Fruit fly (Drosophila melanogaster) whole organism, embryonic: ENCODE measurements around the gene Blm.
A peak's percentile ranks its signal among the peaks of the same experiment; 100 is the strongest.

Experiments used
- Adf1 ChIP-seq: fragments of 200-800 bp; sonication (Bioruptor generic); IDR thresholded peaks from 2 replicates; pipeline ENCODE4 v1.3.6; 2022; ENCODE audit warnings: missing biosample characterization, missing genetic modification characterization
- Aef1 ChIP-seq: fragments of 200-800 bp; sonication (Bioruptor generic); IDR thresholded peaks from 3 replicates; pipeline ENCODE4 v1.3.6; 2022; ENCODE audit warnings: missing biosample characterization, missing genetic modification characterization
- Blimp-1 ChIP-seq: fragments of 200-800 bp; sonication (Bioruptor generic); optimal IDR thresholded peaks from 3 replicates; lab custom pipeline; 2018; ENCODE audit warnings: missing biosample characterization, missing genetic modification characterization, mild to moderate bottlenecking, moderate library complexity, missing genetic modification reagents
- CG11504 ChIP-seq: fragments of 200-800 bp; sonication (Bioruptor generic); optimal IDR thresholded peaks from 3 replicates; lab custom pipeline; 2019; ENCODE audit warnings: missing biosample characterization, mild to moderate bottlenecking, missing genetic modification characterization, moderate library complexity
- CG12155 ChIP-seq: fragments of 200-800 bp; sonication (Bioruptor generic); optimal IDR thresholded peaks from 3 replicates; lab custom pipeline; 2016; ENCODE audit warnings: missing biosample characterization, missing genetic modification characterization
- CG13287 ChIP-seq: fragments of 200-800 bp; sonication (Bioruptor generic); IDR thresholded peaks from 2 replicates; pipeline ENCODE4 v1.3.6; 2022; ENCODE audit warnings: missing biosample characterization, missing genetic modification characterization; ENCODE audit not compliant: partially characterized antibody
- CG14667 ChIP-seq: fragments of 200-800 bp; sonication (Bioruptor generic); IDR thresholded peaks from 2 replicates; pipeline ENCODE4 v1.3.6; 2022; ENCODE audit warnings: missing biosample characterization, missing genetic modification characterization
- CG1603 ChIP-seq: fragments of 200-800 bp; sonication (Bioruptor generic); optimal IDR thresholded peaks from 2 replicates; lab custom pipeline; 2019; ENCODE audit warnings: missing biosample characterization, mild to moderate bottlenecking, missing genetic modification characterization, moderate library complexity
- CG16863 ChIP-seq: fragments of 200-800 bp; sonication (Bioruptor generic); optimal IDR thresholded peaks from 3 replicates; lab custom pipeline; 2016; ENCODE audit warnings: missing biosample characterization, missing genetic modification characterization
- CG17186 ChIP-seq: fragments of 200-800 bp; sonication (Bioruptor generic); optimal IDR thresholded peaks from 3 replicates; lab custom pipeline; 2017; ENCODE audit warnings: missing biosample characterization, missing genetic modification reagents, missing genetic modification characterization
- CG1792 ChIP-seq: fragments of 200-800 bp; sonication (Bioruptor generic); optimal IDR thresholded peaks from 2 replicates; lab custom pipeline; 2016; ENCODE audit warnings: missing biosample characterization, missing genetic modification characterization
- CG30020 ChIP-seq: fragments of 200-800 bp; optimal IDR thresholded peaks from 2 replicates; lab custom pipeline; 2019; ENCODE audit warnings: missing biosample characterization, mild to moderate bottlenecking, missing genetic modification characterization, moderate library complexity
- CG32532 ChIP-seq: fragments of 200-800 bp; sonication (Bioruptor generic); IDR thresholded peaks from 2 replicates; pipeline ENCODE4 v1.3.6; 2022; ENCODE audit warnings: missing biosample characterization, missing genetic modification characterization
- CG32772 ChIP-seq: fragments of 200-800 bp; sonication (Bioruptor generic); IDR thresholded peaks from 2 replicates; pipeline ENCODE4 v1.3.6; 2022; ENCODE audit warnings: missing biosample characterization, missing genetic modification characterization
- CG3281 ChIP-seq: fragments of 200-800 bp; sonication (Bioruptor generic); optimal IDR thresholded peaks from 3 replicates; lab custom pipeline; 2017; ENCODE audit warnings: missing biosample characterization, mild to moderate bottlenecking, missing genetic modification characterization
- CG8089 ChIP-seq: fragments of 200-800 bp; sonication (Bioruptor generic); optimal IDR thresholded peaks from 3 replicates; lab custom pipeline; 2016; ENCODE audit warnings: missing biosample characterization, missing genetic modification characterization
- CG8359 ChIP-seq: fragments of 200-800 bp; sonication (Bioruptor generic); optimal IDR thresholded peaks from 2 replicates; lab custom pipeline; 2017; ENCODE audit warnings: missing biosample characterization, mild to moderate bottlenecking, missing genetic modification characterization, borderline replicate concordance
- CG8478 ChIP-seq: fragments of >200 bp; optimal IDR thresholded peaks from 2 replicates; lab custom pipeline; 2018
- CG9727 ChIP-seq: fragments of 200-800 bp; sonication (Bioruptor generic); optimal IDR thresholded peaks from 3 replicates; lab custom pipeline; 2017; ENCODE audit warnings: missing biosample characterization, mild to moderate bottlenecking, missing genetic modification characterization
- Camta ChIP-seq: fragments of 200-800 bp; sonication (Bioruptor generic); optimal IDR thresholded peaks from 2 replicates; lab custom pipeline; 2016; ENCODE audit warnings: missing biosample characterization, missing genetic modification characterization
- CrebB ChIP-seq: fragments of 200-800 bp; sonication (Bioruptor generic); optimal IDR thresholded peaks from 3 replicates; lab custom pipeline; 2018; ENCODE audit warnings: missing biosample characterization, mild to moderate bottlenecking, missing genetic modification characterization
- D19A ChIP-seq: fragments of 200-800 bp; optimal IDR thresholded peaks from 3 replicates; lab custom pipeline; 2019; ENCODE audit warnings: missing biosample characterization, mild to moderate bottlenecking, missing genetic modification characterization, moderate library complexity
- Dip3 ChIP-seq: fragments of 200-800 bp; sonication (Bioruptor generic); optimal IDR thresholded peaks from 3 replicates; lab custom pipeline; 2016; ENCODE audit warnings: missing biosample characterization, missing genetic modification characterization
- Doc3 ChIP-seq: fragments of 200-800 bp; sonication (Bioruptor generic); IDR thresholded peaks from 3 replicates; pipeline ENCODE4 v1.3.6; 2022; ENCODE audit warnings: missing biosample characterization, missing genetic modification characterization; ENCODE audit not compliant: partially characterized antibody
- Gsc ChIP-seq: fragments of 200-800 bp; sonication (Bioruptor generic); IDR thresholded peaks from 2 replicates; pipeline ENCODE4 v1.3.6; 2022; ENCODE audit warnings: missing biosample characterization, missing genetic modification characterization
- MTF-1 ChIP-seq: fragments of 200-800 bp; sonication (Bioruptor generic); optimal IDR thresholded peaks from 2 replicates; lab custom pipeline; 2018; ENCODE audit warnings: missing biosample characterization, mild to moderate bottlenecking, missing genetic modification characterization, borderline replicate concordance
- Ravus ChIP-seq: fragments of 200-800 bp; sonication (Bioruptor generic); IDR thresholded peaks from 2 replicates; pipeline ENCODE4 v1.3.6; 2022; ENCODE audit warnings: missing biosample characterization, missing genetic modification characterization
- Rfx ChIP-seq: fragments of 200-800 bp; sonication (Bioruptor generic); IDR thresholded peaks from 2 replicates; pipeline ENCODE4 v1.3.6; 2022; ENCODE audit warnings: missing biosample characterization, missing genetic modification characterization
- Stat92E ChIP-seq, 3 experiments: fragments of >200 bp in 2 of 3; fragments of 200-800 bp in 1 of 3; sonication (Bioruptor generic) in 1 of 3; optimal IDR thresholded peaks; 2 replicates each; lab custom pipeline; 2017 to 2019; ENCODE audit warnings: missing biosample characterization in 3 of 3, missing genetic modification characterization in 3 of 3, mild to moderate bottlenecking in 1 of 3, moderate library complexity in 1 of 3
- TFAM ChIP-seq: fragments of 200-800 bp; sonication (Bioruptor generic); optimal IDR thresholded peaks from 2 replicates; lab custom pipeline; 2017; ENCODE audit warnings: missing biosample characterization, missing genetic modification characterization, inconsistent platforms
- Tbp ChIP-seq: fragments of >200 bp; optimal IDR thresholded peaks from 2 replicates; lab custom pipeline; 2018; ENCODE audit warnings: missing biosample characterization, missing genetic modification characterization
- br ChIP-seq: fragments of >200 bp; optimal IDR thresholded peaks from 2 replicates; lab custom pipeline; 2017
- cg ChIP-seq: fragments of 200-800 bp; sonication (Bioruptor generic); optimal IDR thresholded peaks from 3 replicates; lab custom pipeline; 2019; ENCODE audit warnings: missing biosample characterization, mild to moderate bottlenecking, missing genetic modification characterization, moderate library complexity
- chm ChIP-seq: fragments of 200-800 bp; sonication (Bioruptor generic); IDR thresholded peaks from 2 replicates; pipeline ENCODE4 v1.3.6; 2022; ENCODE audit warnings: missing biosample characterization, missing genetic modification characterization
- corto ChIP-seq: fragments of 200-800 bp; sonication (Bioruptor generic); optimal IDR thresholded peaks from 2 replicates; lab custom pipeline; 2016; ENCODE audit warnings: missing biosample characterization, mild to moderate bottlenecking, missing genetic modification characterization, moderate library complexity
- crol ChIP-seq: fragments of 200-800 bp; sonication (Bioruptor generic); IDR thresholded peaks from 2 replicates; pipeline ENCODE4 v1.3.6; 2022; ENCODE audit warnings: missing biosample characterization, missing genetic modification characterization
- dmrt11E ChIP-seq: fragments of 200-800 bp; sonication (Bioruptor generic); optimal IDR thresholded peaks from 3 replicates; lab custom pipeline; 2018; ENCODE audit warnings: missing biosample characterization, mild to moderate bottlenecking, missing genetic modification characterization, moderate library complexity
- dysf ChIP-seq: fragments of 200-800 bp; sonication (Bioruptor generic); IDR thresholded peaks from 3 replicates; pipeline ENCODE4 v1.3.6; 2022; ENCODE audit warnings: missing biosample characterization, missing genetic modification characterization
- exex ChIP-seq: fragments of 200-800 bp; sonication (Bioruptor generic); optimal IDR thresholded peaks from 4 replicates; lab custom pipeline; 2018; ENCODE audit warnings: missing biosample characterization, mild to moderate bottlenecking, missing genetic modification characterization, moderate library complexity
- fru ChIP-seq: fragments of >200 bp; optimal IDR thresholded peaks from 2 replicates; lab custom pipeline; 2017
- ftz-f1 ChIP-seq: fragments of 200-800 bp; sonication (Bioruptor generic); optimal IDR thresholded peaks from 2 replicates; lab custom pipeline; 2016; ENCODE audit warnings: missing biosample characterization, missing genetic modification characterization
- gro ChIP-seq: fragments of 200-800 bp; sonication (Bioruptor generic); optimal IDR thresholded peaks from 2 replicates; lab custom pipeline; 2016; ENCODE audit warnings: missing biosample characterization, missing genetic modification characterization
- jumu ChIP-seq: fragments of 200-800 bp; sonication (Bioruptor generic); optimal IDR thresholded peaks from 3 replicates; lab custom pipeline; 2016; ENCODE audit warnings: missing biosample characterization, missing genetic modification characterization
- odd ChIP-seq: fragments of 200-800 bp; sonication (Bioruptor generic); optimal IDR thresholded peaks from 2 replicates; lab custom pipeline; 2017; ENCODE audit warnings: missing biosample characterization, mild to moderate bottlenecking, missing genetic modification characterization
- pfk ChIP-seq: fragments of 200-800 bp; sonication (Bioruptor generic); optimal IDR thresholded peaks from 2 replicates; lab custom pipeline; 2018; ENCODE audit warnings: missing biosample characterization, mild to moderate bottlenecking, missing genetic modification characterization, moderate library complexity
- pnt ChIP-seq: fragments of 200-800 bp; sonication (Bioruptor generic); optimal IDR thresholded peaks from 3 replicates; lab custom pipeline; 2016; ENCODE audit warnings: missing biosample characterization, missing genetic modification characterization
- psq ChIP-seq: fragments of 200-800 bp; sonication (Bioruptor generic); optimal IDR thresholded peaks from 2 replicates; lab custom pipeline; 2017; ENCODE audit warnings: missing biosample characterization, missing genetic modification characterization
- ro ChIP-seq: fragments of 200-800 bp; sonication (Bioruptor generic); IDR thresholded peaks from 2 replicates; pipeline ENCODE4 v1.3.6; 2022; ENCODE audit warnings: missing biosample characterization, missing genetic modification characterization
- stc ChIP-seq: fragments of 200-800 bp; sonication (Bioruptor generic); IDR thresholded peaks from 2 replicates; pipeline ENCODE4 v1.3.6; 2022; ENCODE audit warnings: missing biosample characterization, missing genetic modification characterization
- wek ChIP-seq: fragments of 200-800 bp; sonication (Bioruptor generic); optimal IDR thresholded peaks from 3 replicates; lab custom pipeline; 2018; ENCODE audit warnings: missing biosample characterization, mild to moderate bottlenecking, missing genetic modification characterization, moderate library complexity
- zen2 ChIP-seq: fragments of 200-800 bp; sonication (Bioruptor generic); IDR thresholded peaks from 3 replicates; pipeline ENCODE4 v1.3.6; 2022; ENCODE audit warnings: missing biosample characterization, missing genetic modification characterization; ENCODE audit not compliant: partially characterized antibody

The Blm gene

dm6 chr3R:11773325-11773998, 31.9 kb upstream of the Blm start (continued):
- TF ChIP-seq odd (GFP tag; lab: Kevin White, UChicago) (no peak), br (lab: Kevin White, UChicago) (no peak), CG8089 (GFP tag; lab: Kevin White, UChicago) (no peak), Dip3 (GFP tag; lab: Kevin White, UChicago) (no peak), ftz-f1 (GFP tag; lab: Kevin White, UChicago) (no peak), Blimp-1 (peak; percentile 96), Stat92E (GFP tag; optimal IDR thresholded peaks at IDR 0.05; lab: Kevin White, UChicago) (no peak), wek (GFP tag; lab: Kevin White, UChicago) (peak; percentile 47), Ravus (GFP tag; lab: Robert Waterston, UW) (no peak), exex (no peak), CG1603 (peak; percentile 9), pnt (GFP tag; lab: Kevin White, UChicago) (no peak), dysf (no peak), CG11504 (no peak), jumu (GFP tag; lab: Kevin White, UChicago) (no peak), CG8478 (lab: Kevin White, UChicago) (peak; percentile 73), D19A (tag; lab: Kevin White, UChicago) (peak; percentile 39), Gsc (GFP tag; lab: Robert Waterston, UW) (no peak), CG1792 (no peak), CG17186 (GFP tag; lab: Kevin White, UChicago) (no peak), CG13287 (no peak), Tbp (GFP tag; lab: Kevin White, UChicago) (peak; percentile 68), MTF-1 (no peak), zen2 (no peak), CG32532 (0 out of 2 replicates have a peak, but pooled peaks have one; percentile 28), stc (GFP tag; lab: Robert Waterston, UW) (no peak), CG14667 (GFP tag; lab: Robert Waterston, UW) (no peak), Rfx (peak; percentile 6; the same call in 1 of the 2 replicates), crol (peak; percentile 70), dmrt11E (peak; percentile 8), Aef1 (GFP tag; lab: Robert Waterston, UW) (no peak), CG9727 (no peak), fru (lab: Kevin White, UChicago) (no peak), Doc3 (GFP tag; lab: Robert Waterston, UW) (0 out of 3 replicates have a peak, but pooled peaks have one; percentile 43), gro (GFP tag; lab: Kevin White, UChicago) (no peak), CG3281 (GFP tag; lab: Kevin White, UChicago) (no peak), CG8359 (GFP tag; lab: Kevin White, UChicago) (no peak), corto (no peak), chm (GFP tag; lab: Robert Waterston, UW) (no peak; the same call in 1 of the 2 replicates), CG32772 (GFP tag; lab: Robert Waterston, UW) (no peak), Camta (GFP tag; lab: Kevin White, UChicago) (no peak), CG30020 (tag; lab: Kevin White, UChicago) (no peak), Adf1 (peak; percentile 26; the same call in 1 of the 2 replicates), TFAM (no peak), ro (GFP tag; lab: Robert Waterston, UW) (no peak), CrebB (no peak), pfk (GFP tag; lab: Kevin White, UChicago) (peak; percentile 97), CG16863 (GFP tag; lab: Kevin White, UChicago) (no peak), CG12155 (GFP tag; lab: Kevin White, UChicago) (peak; percentile 64), psq (no peak), cg (peak; percentile 91)
